Fruit fly (Drosophila melanogaster) whole organism, wandering third instar larva: ENCODE results near the gene CG31068.

ENCODE experiments used
- Abd-B ChIP-seq: fragments of >200 bp; optimal IDR thresholded peaks from 2 replicates; lab custom pipeline; 2017; ENCODE audit warnings: missing biosample characterization, missing genetic modification characterization
- CG32264 ChIP-seq: fragments of 200-800 bp; sonication (Bioruptor generic); optimal IDR thresholded peaks from 2 replicates; lab custom pipeline; 2016; ENCODE audit warnings: missing biosample characterization, missing genetic modification characterization
- CG9705 ChIP-seq: fragments of 200-800 bp; sonication (Bioruptor generic); optimal IDR thresholded peaks from 2 replicates; lab custom pipeline; 2018; ENCODE audit warnings: missing biosample characterization, mild to moderate bottlenecking, missing genetic modification characterization
- Dfd ChIP-seq: fragments of >200 bp; optimal IDR thresholded peaks from 2 replicates; lab custom pipeline; 2017; ENCODE audit warnings: missing biosample characterization, missing genetic modification characterization
- Dif ChIP-seq: fragments of 200-275, 200-300 bp; sonication (Bioruptor generic); optimal IDR thresholded peaks from 2 replicates; lab custom pipeline; 2018; ENCODE audit warnings: missing biosample characterization, missing genetic modification characterization; ENCODE audit not compliant: partially characterized antibody
- GATAd ChIP-seq: sonication (Bioruptor generic); optimal IDR thresholded peaks from 2 replicates; lab custom pipeline; 2016; ENCODE audit warnings: missing biosample characterization, missing genetic modification characterization
- HLH106 ChIP-seq: fragments of 200-800 bp; optimal IDR thresholded peaks from 3 replicates; lab custom pipeline; 2019; ENCODE audit warnings: missing biosample characterization, mild to moderate bottlenecking, missing genetic modification characterization, moderate library complexity
- Hnf4 ChIP-seq: fragments of 200-800 bp; sonication (Bioruptor generic); optimal IDR thresholded peaks from 2 replicates; lab custom pipeline; 2016; ENCODE audit warnings: missing biosample characterization, mild to moderate bottlenecking, missing genetic modification characterization
- Hr78 ChIP-seq: fragments of >200 bp; optimal IDR thresholded peaks from 2 replicates; lab custom pipeline; 2017; ENCODE audit warnings: missing biosample characterization, missing genetic modification characterization
- Hr83 ChIP-seq: fragments of 200-300 bp; sonication (Bioruptor generic); optimal IDR thresholded peaks from 2 replicates; lab custom pipeline; 2016; ENCODE audit warnings: missing biosample characterization, mild to moderate bottlenecking, missing genetic modification characterization, moderate library complexity; ENCODE audit not compliant: poor library complexity, severe bottlenecking
- Jra ChIP-seq: sonication (Bioruptor generic); optimal IDR thresholded peaks from 2 replicates; lab custom pipeline; 2016; ENCODE audit warnings: missing biosample characterization, missing genetic modification characterization
- Myc ChIP-seq: fragments of >200 bp; optimal IDR thresholded peaks from 2 replicates; lab custom pipeline; 2017
- N ChIP-seq: fragments of >200 bp; optimal IDR thresholded peaks from 2 replicates; lab custom pipeline; 2018; ENCODE audit warnings: missing biosample characterization, missing external identifiers, missing genetic modification characterization
- OdsH ChIP-seq: fragments of 200-800 bp; sonication (Bioruptor generic); optimal IDR thresholded peaks from 2 replicates; lab custom pipeline; 2016; ENCODE audit warnings: missing biosample characterization, mild to moderate bottlenecking, missing genetic modification characterization
- Rel ChIP-seq, 2 experiments: fragments of 200-800 bp; sonication (Bioruptor generic) in 1 of 2; optimal IDR thresholded peaks; 2 replicates in 1 of 2; 3 replicates in 1 of 2; lab custom pipeline; 2016 to 2019; ENCODE audit warnings: mild to moderate bottlenecking in 2 of 2, missing biosample characterization in 2 of 2, missing genetic modification characterization in 2 of 2, moderate library complexity in 1 of 2
- Sp1 ChIP-seq: fragments of 200-800 bp; sonication (Bioruptor generic); optimal IDR thresholded peaks from 3 replicates; lab custom pipeline; 2019; ENCODE audit warnings: missing biosample characterization, mild to moderate bottlenecking, missing genetic modification characterization, moderate library complexity
- br ChIP-seq: fragments of 200-800 bp; sonication (Bioruptor generic); optimal IDR thresholded peaks from 2 replicates; lab custom pipeline; 2016; ENCODE audit warnings: missing biosample characterization, missing genetic modification characterization
- brk ChIP-seq: fragments of 200-800 bp; sonication (Bioruptor generic); optimal IDR thresholded peaks from 2 replicates; lab custom pipeline; 2016; ENCODE audit warnings: missing biosample characterization, mild to moderate bottlenecking, missing genetic modification characterization
- dl ChIP-seq, 2 experiments: fragments of 175-275, 200-275 bp in 1 of 2; fragments of 200-275 bp in 1 of 2; sonication (Bioruptor generic); optimal IDR thresholded peaks; lab custom pipeline; 2018; ENCODE audit warnings: mild to moderate bottlenecking in 2 of 2, missing biosample characterization in 2 of 2, missing genetic modification characterization in 2 of 2, moderate library complexity in 2 of 2; ENCODE audit not compliant: partially characterized antibody in 2 of 2, insufficient read depth in 1 of 2
- dmrt93B ChIP-seq: fragments of 200-800 bp; sonication (Bioruptor generic); optimal IDR thresholded peaks from 2 replicates; lab custom pipeline; 2018; ENCODE audit warnings: missing biosample characterization, mild to moderate bottlenecking, missing genetic modification characterization
- foxo ChIP-seq, 2 experiments: fragments of 200-800 bp; sonication (Bioruptor generic); optimal IDR thresholded peaks; 2 replicates in 1 of 2; 3 replicates in 1 of 2; lab custom pipeline; 2016 to 2017; ENCODE audit warnings: missing biosample characterization in 2 of 2, missing genetic modification characterization in 2 of 2
- fru ChIP-seq: fragments of 200-800 bp; sonication (Bioruptor generic); optimal IDR thresholded peaks from 3 replicates; lab custom pipeline; 2016; ENCODE audit warnings: missing biosample characterization, mild to moderate bottlenecking, missing genetic modification characterization
- h ChIP-seq: fragments of 200-800 bp; sonication (Bioruptor generic); optimal IDR thresholded peaks from 3 replicates; lab custom pipeline; 2016; ENCODE audit warnings: missing biosample characterization, mild to moderate bottlenecking, missing genetic modification characterization
- jim ChIP-seq: fragments of 175-275, 200-325 bp; sonication (Bioruptor generic); optimal IDR thresholded peaks from 2 replicates; lab custom pipeline; 2016; ENCODE audit warnings: missing biosample characterization, mild to moderate bottlenecking, missing genetic modification characterization
- pan ChIP-seq: fragments of >200 bp; optimal IDR thresholded peaks from 2 replicates; lab custom pipeline; 2017
- psq ChIP-seq: fragments of 200-800 bp; sonication (Bioruptor generic); optimal IDR thresholded peaks from 3 replicates; lab custom pipeline; 2017; ENCODE audit warnings: missing biosample characterization, mild to moderate bottlenecking, missing genetic modification characterization, moderate library complexity
- rgr ChIP-seq: fragments of 200-800 bp; sonication (Bioruptor generic); optimal IDR thresholded peaks from 3 replicates; lab custom pipeline; 2016; ENCODE audit warnings: missing biosample characterization, mild to moderate bottlenecking, missing genetic modification characterization
- sage ChIP-seq: fragments of 200-800 bp; sonication (Bioruptor generic); optimal IDR thresholded peaks from 2 replicates; lab custom pipeline; 2016; ENCODE audit warnings: missing biosample characterization, mild to moderate bottlenecking, missing genetic modification characterization
- tai ChIP-seq: sonication (Bioruptor generic); optimal IDR thresholded peaks from 2 replicates; lab custom pipeline; 2016; ENCODE audit warnings: missing biosample characterization, missing genetic modification characterization
- usp ChIP-seq: fragments of >200 bp; optimal IDR thresholded peaks from 2 replicates; lab custom pipeline; 2017; ENCODE audit warnings: missing biosample characterization, missing genetic modification characterization
- woc ChIP-seq: sonication (Bioruptor generic); optimal IDR thresholded peaks from 2 replicates; lab custom pipeline; 2016; ENCODE audit warnings: missing biosample characterization, mild to moderate bottlenecking, missing genetic modification characterization

Gene CG31068

DNA sequence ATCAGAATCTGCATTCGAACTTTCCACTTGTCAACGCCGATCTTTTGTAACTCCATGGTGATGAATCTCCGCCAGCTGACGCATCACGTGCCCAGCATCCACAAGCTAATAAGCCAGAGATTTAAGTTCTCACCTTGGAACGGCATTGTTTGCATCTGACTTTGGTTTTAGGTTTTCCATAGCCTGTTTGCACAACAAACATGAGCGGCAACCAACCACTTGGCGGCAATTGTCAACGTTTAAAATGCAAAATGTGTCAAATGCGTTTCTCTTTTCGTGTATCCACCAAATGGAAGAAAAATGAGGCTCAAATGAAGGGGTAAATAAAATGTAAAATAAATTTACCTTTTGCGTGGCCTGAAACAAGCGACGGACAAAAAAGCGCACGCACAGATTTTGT is 31.2 kb upstream of the CG31068 start:
- TF ChIP-seq CG32264 (GFP tag; lab: Kevin White, UChicago), result no peak
- no peak for TF ChIP-seq Myc (lab: Kevin White, UChicago)
- no peak for TF ChIP-seq GATAd (GFP tag; lab: Kevin White, UChicago)
- no peak for TF ChIP-seq pan

dm6 chr3R:27203856-27204255 is 29.6 kb upstream of the CG31068 start:
- TF ChIP-seq tai (GFP tag; lab: Kevin White, UChicago) (no peak), Rel (GFP tag; optimal IDR thresholded peaks at IDR 0.05; lab: Kevin White, UChicago) (no peak), Rel (tag; optimal IDR thresholded peaks at IDR 0.05; lab: Kevin White, UChicago) (no peak), foxo (GFP tag; optimal IDR thresholded peaks at IDR 0.05; lab: Kevin White, UChicago) (no peak), dmrt93B (GFP tag; lab: Kevin White, UChicago) (no peak), brk (GFP tag; lab: Kevin White, UChicago) (no peak), N (no peak), Jra (GFP tag; lab: Kevin White, UChicago) (no peak), usp (GFP tag; lab: Kevin White, UChicago) (no peak), jim (no peak), woc (GFP tag; lab: Kevin White, UChicago) (no peak), br (GFP tag; lab: Kevin White, UChicago) (no peak), h (no peak), Myc (lab: Kevin White, UChicago) (no peak), Hnf4 (GFP tag; lab: Kevin White, UChicago) (no peak), dl (GFP tag; optimal IDR thresholded peaks at IDR 0.05; lab: Kevin White, UChicago; ENCODE audit: insufficient read depth in 1 of 2, partially characterized antibody in 2 of 2) (no peak), rgr (GFP tag; lab: Kevin White, UChicago) (no peak), Abd-B (GFP tag; lab: Kevin White, UChicago) (no peak), Hr78 (GFP tag; lab: Kevin White, UChicago) (no peak), Dfd (no peak), Hr83 (GFP tag; lab: Kevin White, UChicago) (no peak)

DNA sequence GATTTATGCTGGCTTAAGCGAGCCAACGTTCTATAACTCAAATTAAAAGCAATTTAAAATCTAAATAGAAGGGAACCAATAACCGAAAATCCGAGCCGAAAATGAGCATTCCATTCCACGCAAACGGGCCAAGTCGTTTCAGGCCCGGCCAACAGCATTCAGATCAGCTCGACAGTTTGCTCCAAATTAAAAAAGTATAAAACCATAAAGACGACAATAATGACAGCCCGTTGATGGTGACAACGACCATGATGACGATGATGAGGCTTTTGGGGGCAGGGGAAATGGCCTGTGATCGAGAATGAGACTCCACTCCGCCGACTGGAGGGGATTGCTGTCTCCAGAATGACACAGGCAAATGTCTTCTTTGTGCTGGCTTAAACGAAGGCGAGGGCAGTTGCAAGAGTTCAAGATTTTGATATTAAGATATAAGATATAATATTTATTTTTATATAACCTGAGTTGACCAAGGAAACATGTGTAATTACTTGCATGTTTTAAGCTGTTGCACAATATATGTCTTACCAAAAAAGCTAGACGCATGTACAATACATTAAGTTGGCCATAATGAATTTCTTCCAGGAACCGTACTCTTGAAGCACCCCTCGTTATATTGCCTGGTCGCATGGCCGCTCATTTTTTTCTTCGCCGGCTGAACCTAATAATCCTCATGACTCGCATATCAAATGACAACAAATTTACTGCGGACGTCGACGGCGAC is 28.6 kb upstream of the CG31068 start:
- TF ChIP-seq sage (GFP tag; lab: Kevin White, UChicago), result peak; percentile 8
- peak in 1 of 2 experiments; percentile 49 for TF ChIP-seq foxo (GFP tag; optimal IDR thresholded peaks at IDR 0.05; lab: Kevin White, UChicago)
- TF ChIP-seq h, result peak; percentile 19
- peak; percentile 28 for TF ChIP-seq fru (GFP tag; lab: Kevin White, UChicago)
- peak; percentile 56 for TF ChIP-seq HLH106 (tag; lab: Kevin White, UChicago)
- peak; percentile 24 for TF ChIP-seq Sp1 (GFP tag; lab: Kevin White, UChicago)
- TF ChIP-seq woc (GFP tag; lab: Kevin White, UChicago), result no peak
- TF ChIP-seq jim, result no peak
- TF ChIP-seq psq (GFP tag; lab: Kevin White, UChicago), result peak; percentile 36
- no peak for TF ChIP-seq Dif
- TF ChIP-seq dmrt93B (GFP tag; lab: Kevin White, UChicago), result peak; percentile 48
- TF ChIP-seq CG9705 (GFP tag; lab: Kevin White, UChicago), result peak; percentile 13
- no peak for TF ChIP-seq Hnf4 (GFP tag; lab: Kevin White, UChicago)
- TF ChIP-seq rgr (GFP tag; lab: Kevin White, UChicago), result peak; percentile 10
- TF ChIP-seq OdsH (GFP tag; lab: Kevin White, UChicago), result peak; percentile 29

- TF ChIP-seq OdsH (GFP tag; lab: Kevin White, UChicago) (no peak), Dfd (no peak), psq (GFP tag; lab: Kevin White, UChicago) (no peak), woc (GFP tag; lab: Kevin White, UChicago) (no peak), Hr83 (GFP tag; lab: Kevin White, UChicago) (peak; percentile 44)
These were observed 24.7 kb upstream of the CG31068 start for dm6 chr3R:27208724-27209343.
